Worm (Caenorhabditis elegans): Measurements from ENCODE around the gene T24E12.2.
"Not testable (repeated sequence)": the region's sequence is repeated elsewhere in the genome, so short reads cannot be mapped to it uniquely, and the experiment has no call there.

Gene T24E12.2

DNA sequence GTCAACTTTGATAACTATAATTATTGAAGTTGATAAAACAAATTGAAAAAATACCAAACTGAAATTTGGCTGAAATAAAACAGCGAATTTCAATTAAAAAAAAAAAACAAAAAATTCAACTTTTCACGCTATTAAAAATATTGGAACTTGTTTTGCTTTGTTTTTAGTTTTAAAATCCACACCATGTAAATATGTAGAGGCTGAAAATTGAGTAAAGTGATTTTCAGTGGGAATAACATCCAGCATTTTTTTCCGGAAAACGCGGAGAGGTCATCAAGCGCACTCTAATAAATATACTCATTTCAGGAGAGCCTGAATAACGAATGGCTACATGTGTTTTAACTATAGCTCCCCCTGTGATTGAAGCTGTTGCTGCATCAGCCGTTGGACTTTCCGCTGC lies 29.2 kb upstream of the T24E12.2 start, which contains the start of gene rcd-1:
Gene rcd-1 (plus strand): TSS at position 301 of the 400 bp plus-strand sequence.
- TF ChIP-seq med-1 (GFP tag; optimal IDR thresholded peaks at IDR 0.05; ENCODE audit: insufficient read depth) = no peak
- no peak for TF ChIP-seq ztf-29 (GFP tag; IDR thresholded peaks at IDR 0.05)
- TF ChIP-seq ztf-23 (GFP tag; IDR thresholded peaks at IDR 0.05) = no peak
- TF ChIP-seq flt-1 (GFP tag; IDR thresholded peaks at IDR 0.05) = no peak
- TF ChIP-seq cog-1 (tag; optimal IDR thresholded peaks at IDR 0.05) = no peak
- TF ChIP-seq tab-1 (GFP tag; IDR thresholded peaks at IDR 0.05) = no peak
- no peak for TF ChIP-seq T22C8.4 (GFP tag; IDR thresholded peaks at IDR 0.05)
- TF ChIP-seq klf-2 (GFP tag; conservative IDR thresholded peaks at IDR 0.05) = no peak

DNA sequence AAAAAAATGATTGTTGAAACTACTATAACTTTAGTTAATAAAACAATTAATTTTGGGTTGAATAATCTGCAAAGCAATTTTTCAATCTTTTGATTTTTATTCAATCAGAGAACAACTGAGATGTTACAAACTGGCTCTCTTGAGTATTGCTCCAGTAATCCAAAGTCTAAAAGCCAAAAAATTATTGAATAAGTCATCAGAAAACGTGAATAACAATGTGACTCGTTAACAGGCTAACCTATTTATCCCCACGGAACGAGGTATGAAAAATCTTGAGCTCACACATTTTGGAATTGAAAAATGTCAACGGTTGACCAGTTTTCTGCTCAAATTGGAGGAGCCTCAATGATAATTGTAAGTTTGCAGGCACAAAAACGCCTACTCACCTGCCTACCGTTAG lies 25.3 kb upstream of the T24E12.2 start, which contains the start of gene srx-111:
Gene srx-111 (plus strand): TSS at position 301 of the 400 bp plus-strand sequence.
- no peak for TF ChIP-seq flt-1 (GFP tag; IDR thresholded peaks at IDR 0.05)
- no peak for TF ChIP-seq med-1 (GFP tag; optimal IDR thresholded peaks at IDR 0.05; ENCODE audit: insufficient read depth)
- TF ChIP-seq ztf-29 (GFP tag; IDR thresholded peaks at IDR 0.05) = no peak
- no peak for TF ChIP-seq cog-1 (tag; optimal IDR thresholded peaks at IDR 0.05)
- no peak for TF ChIP-seq tab-1 (GFP tag; IDR thresholded peaks at IDR 0.05)
- no peak for TF ChIP-seq T22C8.4 (GFP tag; IDR thresholded peaks at IDR 0.05)
- no peak for TF ChIP-seq klf-2 (GFP tag; conservative IDR thresholded peaks at IDR 0.05)
- TF ChIP-seq ref-1 (GFP tag; conservative IDR thresholded peaks at IDR 0.05) = no peak
- TF ChIP-seq ztf-23 (GFP tag; IDR thresholded peaks at IDR 0.05) = no peak

ce11 chrII:3759010-3759409 lies 23.7 kb upstream of the T24E12.2 start, which contains the start of gene T24E12.12:
Gene T24E12.12, plus strand, starts transcription at chrII:3759290.
- no peak for TF ChIP-seq cog-1 (tag; optimal IDR thresholded peaks at IDR 0.05)
- TF ChIP-seq ztf-29 (GFP tag; IDR thresholded peaks at IDR 0.05) = no peak
- TF ChIP-seq ztf-23 (GFP tag; IDR thresholded peaks at IDR 0.05) = no peak
- TF ChIP-seq klf-2 (GFP tag; conservative IDR thresholded peaks at IDR 0.05) = no peak
- no peak for TF ChIP-seq med-1 (GFP tag; optimal IDR thresholded peaks at IDR 0.05; ENCODE audit: insufficient read depth)
- TF ChIP-seq flt-1 (GFP tag; IDR thresholded peaks at IDR 0.05) = no peak
- TF ChIP-seq ref-1 (GFP tag; conservative IDR thresholded peaks at IDR 0.05) = no peak
- no peak for TF ChIP-seq tab-1 (GFP tag; IDR thresholded peaks at IDR 0.05)
- TF ChIP-seq T22C8.4 (GFP tag; IDR thresholded peaks at IDR 0.05) = no peak

DNA sequence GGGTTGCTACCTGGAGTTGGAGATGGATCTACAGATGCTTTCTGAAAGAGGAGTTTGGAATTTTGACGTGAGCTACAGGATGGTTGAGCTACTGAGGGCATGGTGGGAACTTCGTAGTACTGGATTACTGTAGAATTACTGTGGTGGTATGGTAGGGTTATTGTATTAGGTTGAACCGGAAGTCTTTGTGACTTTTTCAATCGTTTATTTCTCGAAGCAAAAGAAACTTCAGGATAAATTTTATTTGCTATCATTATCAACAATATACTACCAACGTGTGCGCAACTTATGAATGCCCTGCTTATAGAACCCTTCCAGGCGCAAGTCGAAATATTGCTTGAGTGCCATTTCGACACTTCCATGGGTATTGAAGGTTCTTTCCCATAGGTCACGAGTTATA lies 21.2 kb upstream of the T24E12.2 start, which contains the start of gene T24E12.6:
Gene T24E12.6 (minus strand): TSS at position 101 of the 400 bp plus-strand sequence.
- TF ChIP-seq ztf-29 (GFP tag; IDR thresholded peaks at IDR 0.05); med-1 (GFP tag; optimal IDR thresholded peaks at IDR 0.05; ENCODE audit: insufficient read depth); ztf-23 (GFP tag; IDR thresholded peaks at IDR 0.05): not testable (repeated sequence)

- TF ChIP-seq ztf-23 (GFP tag; IDR thresholded peaks at IDR 0.05) = no peak
- TF ChIP-seq flt-1 (GFP tag; IDR thresholded peaks at IDR 0.05) = no peak
- no peak for TF ChIP-seq cog-1 (tag; optimal IDR thresholded peaks at IDR 0.05)
- TF ChIP-seq ztf-29 (GFP tag; IDR thresholded peaks at IDR 0.05) = no peak
- no peak for TF ChIP-seq ref-1 (GFP tag; conservative IDR thresholded peaks at IDR 0.05)
- TF ChIP-seq klf-2 (GFP tag; conservative IDR thresholded peaks at IDR 0.05) = no peak
- no peak for TF ChIP-seq tab-1 (GFP tag; IDR thresholded peaks at IDR 0.05)
- TF ChIP-seq T22C8.4 (GFP tag; IDR thresholded peaks at IDR 0.05) = no peak
- TF ChIP-seq med-1 (GFP tag; optimal IDR thresholded peaks at IDR 0.05; ENCODE audit: insufficient read depth) = no peak
These were observed 18.3 kb upstream of the T24E12.2 start, which contains the start of gene srx-112 for ce11 chrII:3764486-3764885. Gene srx-112, minus strand, starts transcription at chrII:3764586.

ce11 chrII:3771640-3772039 lies 11.1 kb upstream of the T24E12.2 start:
- TF ChIP-seq med-1 (GFP tag; optimal IDR thresholded peaks at IDR 0.05; ENCODE audit: insufficient read depth) = no peak
- no peak for TF ChIP-seq ref-1 (GFP tag; conservative IDR thresholded peaks at IDR 0.05)
- no peak for TF ChIP-seq cog-1 (tag; optimal IDR thresholded peaks at IDR 0.05)
- no peak for TF ChIP-seq ztf-29 (GFP tag; IDR thresholded peaks at IDR 0.05)
- TF ChIP-seq T22C8.4 (GFP tag; IDR thresholded peaks at IDR 0.05) = no peak
- no peak for TF ChIP-seq tab-1 (GFP tag; IDR thresholded peaks at IDR 0.05)
- TF ChIP-seq klf-2 (GFP tag; conservative IDR thresholded peaks at IDR 0.05) = no peak
- no peak for TF ChIP-seq flt-1 (GFP tag; IDR thresholded peaks at IDR 0.05)
- TF ChIP-seq ztf-23 (GFP tag; IDR thresholded peaks at IDR 0.05) = no peak

DNA sequence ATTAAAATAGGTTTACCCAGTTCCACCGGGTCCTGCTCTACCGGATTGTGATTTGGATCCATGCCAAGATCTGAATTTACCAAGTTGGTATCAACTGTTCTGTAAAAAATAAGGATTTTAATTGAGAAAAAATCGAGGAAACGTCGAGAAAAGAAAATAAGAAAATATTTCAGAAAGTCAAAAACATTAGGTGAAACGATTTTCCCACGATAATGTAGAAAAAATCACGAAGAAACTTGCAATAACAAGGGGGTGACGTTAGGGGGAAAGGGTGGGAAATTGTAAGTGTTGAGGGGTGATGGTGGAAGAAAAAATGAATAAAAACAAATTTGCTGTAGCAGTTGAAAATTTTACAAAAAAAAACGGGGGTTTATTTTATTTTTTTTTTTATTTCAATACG lies 9.6 kb upstream of the T24E12.2 start, which contains the start of gene T24E12.10:
Gene T24E12.10 (minus strand): TSS at position 101 of the 400 bp plus-strand sequence.
- TF ChIP-seq cog-1 (tag; optimal IDR thresholded peaks at IDR 0.05) = no peak
- no peak for TF ChIP-seq flt-1 (GFP tag; IDR thresholded peaks at IDR 0.05)
- TF ChIP-seq tab-1 (GFP tag; IDR thresholded peaks at IDR 0.05) = no peak
- TF ChIP-seq ztf-29 (GFP tag; IDR thresholded peaks at IDR 0.05) = no peak
- TF ChIP-seq ztf-23 (GFP tag; IDR thresholded peaks at IDR 0.05) = no peak
- TF ChIP-seq med-1 (GFP tag; optimal IDR thresholded peaks at IDR 0.05; ENCODE audit: insufficient read depth) = no peak
- TF ChIP-seq ref-1 (GFP tag; conservative IDR thresholded peaks at IDR 0.05) = no peak
- TF ChIP-seq T22C8.4 (GFP tag; IDR thresholded peaks at IDR 0.05) = no peak

ce11 chrII:3775719-3776118 lies 7.0 kb upstream of the T24E12.2 start, which contains the start of gene T24E12.3:
Gene T24E12.3, plus strand, starts transcription at chrII:3776019.
- no peak for TF ChIP-seq ztf-23 (GFP tag; IDR thresholded peaks at IDR 0.05)
- no peak for TF ChIP-seq flt-1 (GFP tag; IDR thresholded peaks at IDR 0.05)
- no peak for TF ChIP-seq cog-1 (tag; optimal IDR thresholded peaks at IDR 0.05)
- TF ChIP-seq tab-1 (GFP tag; IDR thresholded peaks at IDR 0.05) = no peak
- TF ChIP-seq ref-1 (GFP tag; conservative IDR thresholded peaks at IDR 0.05) = no peak
- no peak for TF ChIP-seq med-1 (GFP tag; optimal IDR thresholded peaks at IDR 0.05; ENCODE audit: insufficient read depth)
- TF ChIP-seq klf-2 (GFP tag; conservative IDR thresholded peaks at IDR 0.05) = no peak
- TF ChIP-seq ztf-29 (GFP tag; IDR thresholded peaks at IDR 0.05) = no peak
- no peak for TF ChIP-seq T22C8.4 (GFP tag; IDR thresholded peaks at IDR 0.05)

DNA sequence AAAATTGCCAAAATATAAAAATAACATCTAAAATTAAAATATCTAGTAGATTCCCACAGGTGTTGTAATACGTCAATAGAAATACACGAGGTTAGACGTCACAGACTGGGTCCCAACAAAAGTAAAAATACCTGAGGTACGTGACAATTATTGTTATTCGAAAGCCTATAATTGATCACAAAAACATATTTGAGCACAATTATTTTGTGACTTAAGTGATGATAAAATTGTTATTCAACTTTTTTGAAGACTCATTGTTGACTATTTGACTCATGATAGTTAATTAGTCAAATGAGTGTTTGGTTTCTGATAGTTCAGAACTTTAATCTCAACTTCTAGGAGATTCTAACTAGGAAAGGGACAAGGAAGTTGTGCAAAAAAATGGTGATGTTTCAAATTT lies 4.9 kb upstream of the T24E12.2 start:
- TF ChIP-seq ref-1 (GFP tag; conservative IDR thresholded peaks at IDR 0.05) (no peak), T22C8.4 (GFP tag; IDR thresholded peaks at IDR 0.05) (no peak), med-1 (GFP tag; optimal IDR thresholded peaks at IDR 0.05; ENCODE audit: insufficient read depth) (no peak), cog-1 (tag; optimal IDR thresholded peaks at IDR 0.05) (no peak)

DNA sequence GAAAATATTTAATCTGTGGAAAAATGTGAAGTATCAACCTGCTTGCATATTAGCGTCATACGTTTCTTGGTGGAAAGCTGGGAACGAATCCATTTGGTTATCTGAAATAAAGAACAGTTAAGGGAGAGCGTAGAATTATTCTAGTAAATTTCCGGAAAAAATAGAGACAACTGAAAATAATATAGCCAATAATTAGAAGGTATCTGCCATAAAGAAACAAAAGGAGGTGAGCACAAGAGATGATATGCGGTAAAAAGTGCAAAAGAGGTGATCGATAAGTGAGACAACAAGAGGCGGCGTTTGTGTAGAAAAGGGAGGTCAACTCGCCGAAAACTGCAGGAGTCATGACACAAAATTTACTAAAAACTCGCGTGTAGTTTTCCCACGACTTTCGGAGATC lies 3.3 kb upstream of the T24E12.2 start, which contains the start of gene T24E12.11:
Gene T24E12.11 (minus strand): TSS at position 101 of the 400 bp plus-strand sequence.
- TF ChIP-seq cog-1 (tag; optimal IDR thresholded peaks at IDR 0.05) (no peak), flt-1 (GFP tag; IDR thresholded peaks at IDR 0.05) (no peak), T22C8.4 (GFP tag; IDR thresholded peaks at IDR 0.05) (no peak), ref-1 (GFP tag; conservative IDR thresholded peaks at IDR 0.05) (no peak)
